Worm (Caenorhabditis elegans) whole organism, early embryonic: ENCODE results near the gene pes-10.

Experiments
- aly-1 ChIP-seq: sonication (generic microtip); optimal IDR thresholded peaks from 2 replicates; lab custom pipeline; 2016; ENCODE audit warnings: missing genetic modification characterization, missing compliant biosample characterization
- ama-1 ChIP-seq: fragments of 150-350 bp; optimal IDR thresholded peaks from 2 replicates; lab custom pipeline; 2014
- ceh-13 ChIP-seq: fragments of 200-800 bp; sonication (Bioruptor generic); optimal IDR thresholded peaks from 2 replicates; lab custom pipeline; 2018; ENCODE audit warnings: mild to moderate bottlenecking, missing genetic modification characterization, missing compliant biosample characterization
- ceh-36 ChIP-seq: sonication (generic microtip); optimal IDR thresholded peaks from 2 replicates; lab custom pipeline; 2016; ENCODE audit warnings: missing genetic modification characterization, inconsistent platforms, missing compliant biosample characterization
- flt-1 ChIP-seq: fragments of 200-800 bp; sonication (Bioruptor generic); IDR thresholded peaks from 2 replicates; pipeline ENCODE4 v1.3.6; 2022; ENCODE audit warnings: missing genetic modification characterization, missing compliant biosample characterization
- hmbx-1 ChIP-seq: sonication (generic microtip); optimal IDR thresholded peaks from 2 replicates; lab custom pipeline; 2016; ENCODE audit warnings: mild to moderate bottlenecking, missing genetic modification characterization, missing compliant biosample characterization
- hmg-4 ChIP-seq: fragments of 200-800 bp; sonication (Bioruptor generic); optimal IDR thresholded peaks from 2 replicates; lab custom pipeline; 2018; ENCODE audit warnings: mild to moderate bottlenecking, missing genetic modification characterization, missing compliant biosample characterization
- hnd-1 ChIP-seq: sonication (generic microtip); optimal IDR thresholded peaks from 2 replicates; lab custom pipeline; 2016; ENCODE audit warnings: missing genetic modification characterization, missing compliant biosample characterization
- pes-1 ChIP-seq: fragments of 200-800 bp; sonication (Bioruptor generic); IDR thresholded peaks from 2 replicates; pipeline ENCODE4 v1.3.6; 2022; ENCODE audit warnings: missing genetic modification reagents, missing genetic modification characterization, missing compliant biosample characterization
- sea-1 ChIP-seq: fragments of 200-800 bp; sonication (Bioruptor generic); conservative IDR thresholded peaks from 2 replicates; pipeline ENCODE4 v1.3.6; 2022; ENCODE audit warnings: missing genetic modification characterization, missing compliant biosample characterization
- tbx-37 ChIP-seq: fragments of 200-800 bp; sonication (Bioruptor generic); conservative IDR thresholded peaks from 2 replicates; pipeline ENCODE4 v1.3.6; 2022; ENCODE audit warnings: missing genetic modification reagents, missing genetic modification characterization, missing compliant biosample characterization

DNA sequence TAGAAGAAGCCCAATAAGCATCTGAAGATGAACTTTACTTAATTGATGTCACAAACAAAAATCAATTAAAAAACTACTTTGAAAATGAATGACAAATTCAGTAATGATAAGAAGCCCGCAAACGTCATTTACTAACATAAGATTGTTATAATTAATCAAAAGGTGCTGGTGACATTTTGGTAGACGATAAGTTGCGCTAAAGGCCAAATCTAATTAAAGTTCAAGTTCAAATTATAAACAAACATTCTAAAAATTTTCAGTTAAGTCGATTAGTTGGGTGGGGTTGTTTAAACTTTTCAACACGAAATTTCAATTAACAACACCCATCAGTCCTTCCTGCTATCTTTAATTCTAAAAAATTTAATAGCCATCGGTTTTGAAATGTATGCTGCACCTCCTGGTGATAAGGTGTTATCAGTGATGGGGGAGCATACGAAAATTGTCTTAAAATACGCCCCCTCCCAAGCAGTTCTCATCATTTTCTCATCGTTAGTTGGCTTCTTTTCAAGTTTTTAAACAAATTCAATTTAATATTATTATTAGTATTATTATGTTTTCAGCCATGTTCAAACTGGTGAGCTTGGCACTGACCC is 47.5 kb upstream of the pes-10 start, which contains the start of the genes clec-62 and clec-63:
- TF ChIP-seq hnd-1 (tag; lab: Kevin White, UChicago) (no peak), ceh-36 (no peak), pes-1 (GFP tag; lab: Robert Waterston, UW) (no peak), aly-1 (tag; lab: Kevin White, UChicago) (no peak), ama-1 (no peak), flt-1 (GFP tag; lab: Robert Waterston, UW) (no peak), tbx-37 (GFP tag; lab: Robert Waterston, UW) (no peak), sea-1 (no peak), hmg-4 (GFP tag; lab: Kevin White, UChicago) (no peak), ceh-13 (GFP tag; lab: Kevin White, UChicago) (no peak), hmbx-1 (tag; lab: Kevin White, UChicago) (no peak)
